Fruit fly (Drosophila melanogaster) whole organism, embryonic: Measurements from ENCODE around the gene CG5535.

Experiments used
- CG11085 ChIP-seq: fragments of 200-800 bp; sonication (Bioruptor generic); IDR thresholded peaks from 2 replicates; pipeline ENCODE4 v1.3.6; 2022; ENCODE audit warnings: missing biosample characterization, missing genetic modification characterization
- CG11456 ChIP-seq: fragments of 200-800 bp; sonication (Bioruptor generic); IDR thresholded peaks from 3 replicates; pipeline ENCODE4 v1.3.6; 2022; ENCODE audit warnings: missing biosample characterization, missing genetic modification characterization
- CG12391 ChIP-seq: fragments of 200-800 bp; sonication (Bioruptor generic); optimal IDR thresholded peaks from 3 replicates; lab custom pipeline; 2018; ENCODE audit warnings: missing biosample characterization, mild to moderate bottlenecking, missing genetic modification characterization, moderate library complexity
- CG13624 ChIP-seq: fragments of 200-800 bp; sonication (Bioruptor generic); optimal IDR thresholded peaks from 2 replicates; lab custom pipeline; 2016; ENCODE audit warnings: missing biosample characterization, missing genetic modification characterization
- CG14050 ChIP-seq: fragments of 200-800 bp; sonication (Bioruptor generic); IDR thresholded peaks from 3 replicates; pipeline ENCODE4 v1.3.6; 2022; ENCODE audit warnings: missing biosample characterization, missing genetic modification characterization
- CG14441 ChIP-seq: fragments of 200-800 bp; sonication (Bioruptor generic); IDR thresholded peaks from 2 replicates; pipeline ENCODE4 v1.3.6; 2022; ENCODE audit warnings: missing biosample characterization, missing genetic modification characterization
- CG15073 ChIP-seq: fragments of 200-800 bp; sonication (Bioruptor generic); optimal IDR thresholded peaks from 2 replicates; lab custom pipeline; 2016; ENCODE audit warnings: missing biosample characterization, missing genetic modification characterization
- CG15269 ChIP-seq: fragments of 200-800 bp; sonication (Bioruptor generic); optimal IDR thresholded peaks from 2 replicates; lab custom pipeline; 2018; ENCODE audit warnings: missing biosample characterization, mild to moderate bottlenecking, missing genetic modification characterization, moderate library complexity
- CG1603 ChIP-seq: fragments of 200-800 bp; sonication (Bioruptor generic); optimal IDR thresholded peaks from 2 replicates; lab custom pipeline; 2019; ENCODE audit warnings: missing biosample characterization, mild to moderate bottlenecking, missing genetic modification characterization, moderate library complexity
- CG16813 ChIP-seq: fragments of 200-800 bp; sonication (Bioruptor generic); IDR thresholded peaks from 3 replicates; pipeline ENCODE4 v1.3.6; 2022; ENCODE audit warnings: missing biosample characterization, missing genetic modification characterization; ENCODE audit not compliant: partially characterized antibody
- CG2116 ChIP-seq: fragments of 200-800 bp; sonication (Bioruptor generic); optimal IDR thresholded peaks from 3 replicates; lab custom pipeline; 2018; ENCODE audit warnings: missing biosample characterization, mild to moderate bottlenecking, missing genetic modification characterization
- CG2120 ChIP-seq: fragments of 200-800 bp; sonication (Bioruptor generic); optimal IDR thresholded peaks from 3 replicates; lab custom pipeline; 2016; ENCODE audit warnings: missing biosample characterization, missing genetic modification characterization
- CG32532 ChIP-seq: fragments of 200-800 bp; sonication (Bioruptor generic); IDR thresholded peaks from 2 replicates; pipeline ENCODE4 v1.3.6; 2022; ENCODE audit warnings: missing biosample characterization, missing genetic modification characterization
- CG3407 ChIP-seq: fragments of 200-800 bp; sonication (Bioruptor generic); optimal IDR thresholded peaks from 2 replicates; lab custom pipeline; 2018; ENCODE audit warnings: missing biosample characterization, mild to moderate bottlenecking, missing genetic modification characterization
- CG34422 ChIP-seq: fragments of 200-800 bp; sonication (Bioruptor generic); IDR thresholded peaks from 3 replicates; pipeline ENCODE4 v1.3.6; 2022; ENCODE audit warnings: missing biosample characterization, missing genetic modification characterization
- CG3726 ChIP-seq: fragments of 200-800 bp; sonication (Bioruptor generic); IDR thresholded peaks from 3 replicates; pipeline ENCODE4, ENCODE4 v1.3.6; 2022; ENCODE audit warnings: missing biosample characterization, missing genetic modification characterization
- CG9727 ChIP-seq: fragments of 200-800 bp; sonication (Bioruptor generic); optimal IDR thresholded peaks from 3 replicates; lab custom pipeline; 2017; ENCODE audit warnings: missing biosample characterization, mild to moderate bottlenecking, missing genetic modification characterization
- CG9876 ChIP-seq: fragments of 200-800 bp; sonication (Bioruptor generic); optimal IDR thresholded peaks from 2 replicates; lab custom pipeline; 2016; ENCODE audit warnings: missing biosample characterization, missing genetic modification characterization
- CTCF ChIP-seq: fragments of 200-800 bp; sonication (Bioruptor generic); optimal IDR thresholded peaks from 2 replicates; lab custom pipeline; 2017; ENCODE audit warnings: missing biosample characterization, mild to moderate bottlenecking, missing genetic modification characterization, moderate library complexity
- D ChIP-seq, 2 experiments: fragments of 200-800 bp in 1 of 2; fragments of >200 bp in 1 of 2; sonication (Bioruptor generic) in 1 of 2; optimal IDR thresholded peaks; 2 replicates in 1 of 2; 3 replicates in 1 of 2; lab custom pipeline; 2017; ENCODE audit warnings: mild to moderate bottlenecking in 1 of 2, missing biosample characterization in 1 of 2, missing genetic modification characterization in 1 of 2, missing genetic modification reagents in 1 of 2
- Deaf1 ChIP-seq: fragments of 200-800 bp; optimal IDR thresholded peaks from 3 replicates; lab custom pipeline; 2019; ENCODE audit warnings: missing biosample characterization, mild to moderate bottlenecking, missing genetic modification characterization, moderate library complexity
- Dip2 ChIP-seq: fragments of 200-800 bp; sonication (Bioruptor generic); IDR thresholded peaks from 2 replicates; pipeline ENCODE4 v1.3.6; 2022; ENCODE audit warnings: missing biosample characterization, missing genetic modification characterization
- Fer2 ChIP-seq: fragments of 200-800 bp; sonication (Bioruptor generic); optimal IDR thresholded peaks from 2 replicates; lab custom pipeline; 2018; ENCODE audit warnings: missing biosample characterization, mild to moderate bottlenecking, missing genetic modification characterization, moderate library complexity
- Fer3 ChIP-seq: fragments of 200-800 bp; sonication (Bioruptor generic); optimal IDR thresholded peaks from 2 replicates; lab custom pipeline; 2018; ENCODE audit warnings: missing biosample characterization, mild to moderate bottlenecking, missing genetic modification characterization, moderate library complexity
- Jarid2 ChIP-seq: fragments of 200-800 bp; sonication (Bioruptor generic); optimal IDR thresholded peaks from 3 replicates; lab custom pipeline; 2017; ENCODE audit warnings: mild to moderate bottlenecking, missing biosample characterization, missing genetic modification reagents, missing genetic modification characterization
- Lhr ChIP-seq: fragments of 200-800 bp; sonication (Bioruptor generic); optimal IDR thresholded peaks from 3 replicates; lab custom pipeline; 2017; ENCODE audit warnings: mild to moderate bottlenecking, missing biosample characterization, missing genetic modification reagents, missing genetic modification characterization
- MBD-R2 ChIP-seq: fragments of 200-800 bp; sonication (Bioruptor generic); IDR thresholded peaks from 2 replicates; pipeline ENCODE4 v1.3.6; 2022; ENCODE audit warnings: missing biosample characterization, missing genetic modification characterization
- Myb ChIP-seq: fragments of 200-800 bp; sonication (Bioruptor generic); optimal IDR thresholded peaks from 2 replicates; lab custom pipeline; 2016; ENCODE audit warnings: missing biosample characterization, missing genetic modification characterization
- NC2α ChIP-seq: fragments of 200-800 bp; sonication (Bioruptor generic); optimal IDR thresholded peaks from 2 replicates; lab custom pipeline; 2016; ENCODE audit warnings: missing biosample characterization, missing genetic modification characterization
- NC2β ChIP-seq: fragments of 200-800 bp; sonication (Bioruptor generic); optimal IDR thresholded peaks from 2 replicates; lab custom pipeline; 2016; ENCODE audit warnings: missing biosample characterization, missing genetic modification characterization
- Nf-YB ChIP-seq: fragments of 200-800 bp; sonication (Bioruptor generic); optimal IDR thresholded peaks from 3 replicates; lab custom pipeline; 2019; ENCODE audit warnings: missing biosample characterization, mild to moderate bottlenecking, missing genetic modification characterization, moderate library complexity
- Scr ChIP-seq: fragments of 200-800 bp; sonication (Bioruptor generic); IDR thresholded peaks from 2 replicates; pipeline ENCODE4 v1.3.6; 2022; ENCODE audit warnings: missing biosample characterization, missing genetic modification characterization; ENCODE audit not compliant: partially characterized antibody
- ato ChIP-seq: fragments of 200-800 bp; sonication (Bioruptor generic); IDR thresholded peaks from 2 replicates; pipeline ENCODE4 v1.3.6; 2022; ENCODE audit warnings: missing biosample characterization, missing genetic modification characterization; ENCODE audit not compliant: partially characterized antibody
- cas ChIP-seq: fragments of 200-800 bp; sonication (Bioruptor generic); IDR thresholded peaks from 2 replicates; pipeline ENCODE4 v1.3.6; 2022; ENCODE audit warnings: missing biosample characterization, missing genetic modification characterization
- chn ChIP-seq: fragments of 200-800 bp; sonication (Bioruptor generic); optimal IDR thresholded peaks from 2 replicates; lab custom pipeline; 2016; ENCODE audit warnings: missing biosample characterization, missing genetic modification characterization
- fd3F ChIP-seq: fragments of 200-800 bp; sonication (Bioruptor generic); optimal IDR thresholded peaks from 2 replicates; lab custom pipeline; 2018; ENCODE audit warnings: missing biosample characterization, mild to moderate bottlenecking, missing genetic modification characterization, moderate library complexity
- fu2 ChIP-seq: fragments of 200-800 bp; sonication (Bioruptor generic); optimal IDR thresholded peaks from 2 replicates; lab custom pipeline; 2016; ENCODE audit warnings: missing biosample characterization, missing genetic modification characterization
- gro ChIP-seq: fragments of 200-800 bp; sonication (Bioruptor generic); optimal IDR thresholded peaks from 2 replicates; lab custom pipeline; 2016; ENCODE audit warnings: missing biosample characterization, missing genetic modification characterization
- gt ChIP-seq: fragments of 200-800 bp; sonication (Bioruptor generic); IDR thresholded peaks from 2 replicates; pipeline ENCODE4 v1.3.6; 2022; ENCODE audit warnings: missing biosample characterization, missing genetic modification characterization
- maf-S ChIP-seq: fragments of 200-800 bp; sonication (Bioruptor generic); optimal IDR thresholded peaks from 2 replicates; lab custom pipeline; 2016; ENCODE audit warnings: missing biosample characterization, missing genetic modification characterization
- pum ChIP-seq: fragments of 200-800 bp; sonication (Bioruptor generic); optimal IDR thresholded peaks from 2 replicates; lab custom pipeline; 2016; ENCODE audit warnings: missing biosample characterization, missing genetic modification characterization
- salm ChIP-seq: fragments of 200-800 bp; sonication (Bioruptor generic); optimal IDR thresholded peaks from 2 replicates; lab custom pipeline; 2018; ENCODE audit warnings: missing biosample characterization, mild to moderate bottlenecking, missing genetic modification characterization
- scrt ChIP-seq: fragments of 200-800 bp; sonication (Bioruptor generic); optimal IDR thresholded peaks from 2 replicates; lab custom pipeline; 2018; ENCODE audit warnings: missing biosample characterization, mild to moderate bottlenecking, missing genetic modification characterization, moderate library complexity
- seq ChIP-seq: fragments of 200-800 bp; sonication (Bioruptor generic); IDR thresholded peaks from 2 replicates; pipeline ENCODE4 v1.3.6; 2022; ENCODE audit warnings: missing biosample characterization, missing genetic modification characterization
- sisA ChIP-seq: fragments of 200-800 bp; sonication (Bioruptor generic); IDR thresholded peaks from 2 replicates; pipeline ENCODE4 v1.3.6; 2022; ENCODE audit warnings: missing biosample characterization, missing genetic modification characterization
- so ChIP-seq: fragments of 200-800 bp; sonication (Bioruptor generic); IDR thresholded peaks from 3 replicates; pipeline ENCODE4 v1.3.6; 2022; ENCODE audit warnings: missing biosample characterization, missing genetic modification characterization
- trem ChIP-seq: fragments of 200-800 bp; optimal IDR thresholded peaks from 3 replicates; lab custom pipeline; 2019; ENCODE audit warnings: missing biosample characterization, mild to moderate bottlenecking, missing genetic modification characterization, moderate library complexity
- usp ChIP-seq: fragments of >200 bp; optimal IDR thresholded peaks from 2 replicates; lab custom pipeline; 2017; ENCODE audit warnings: missing biosample characterization, missing genetic modification characterization
- vvl ChIP-seq: fragments of 200-800 bp; sonication (Bioruptor generic); IDR thresholded peaks from 2 replicates; pipeline ENCODE4 v1.3.6; 2022; ENCODE audit warnings: missing biosample characterization, missing genetic modification characterization
- yki ChIP-seq: fragments of >200 bp; optimal IDR thresholded peaks from 3 replicates; lab custom pipeline; 2018
- z ChIP-seq: fragments of 200-800 bp; sonication (Bioruptor generic); IDR thresholded peaks from 3 replicates; pipeline ENCODE4 v1.3.6; 2022; ENCODE audit warnings: missing biosample characterization, missing genetic modification characterization

The CG5535 gene

dm6 chr3L:17849517-17849916 is 7.1 kb downstream of the CG5535 start, which contains the start of gene TrpRS-m (continued):
- TF ChIP-seq Myb (GFP tag; lab: Kevin White, UChicago): peak; percentile 30
- TF ChIP-seq CG12391 (tag; lab: Kevin White, UChicago): peak; percentile 23
- no peak for TF ChIP-seq z (GFP tag; lab: Robert Waterston, UW)
- TF ChIP-seq CG34422: peak; percentile 77; the same call in 1 of the 3 replicates

DNA sequence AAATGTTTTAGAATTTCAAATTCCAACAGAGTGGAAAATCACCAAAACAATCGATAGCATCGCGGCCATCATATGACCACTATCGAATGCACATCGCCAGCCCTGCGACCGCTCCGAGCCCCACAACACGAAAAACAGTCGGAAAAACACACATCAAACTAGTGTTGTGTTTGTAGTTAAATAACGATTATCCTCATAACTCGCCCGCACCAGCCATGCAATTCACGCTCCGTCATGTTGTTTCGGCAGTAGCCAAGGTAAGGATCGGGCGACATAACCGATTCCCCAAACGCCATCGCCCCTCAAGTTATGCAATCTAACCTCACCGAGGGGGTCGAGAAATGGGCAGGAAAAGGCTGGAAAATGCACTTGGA is 9.6 kb downstream of the CG5535 start:
- TF ChIP-seq CG11085 (GFP tag; lab: Robert Waterston, UW) (peak; percentile 24; the same call in 1 of the 2 replicates), CG11456 (GFP tag; lab: Robert Waterston, UW) (no peak), CG16813 (peak; percentile 67), CG14441 (no peak), usp (GFP tag; lab: Kevin White, UChicago) (no peak), so (GFP tag; lab: Robert Waterston, UW) (no peak), vvl (GFP tag; lab: Robert Waterston, UW) (no peak; the same call in 1 of the 2 replicates), CG9727 (GFP tag; lab: Kevin White, UChicago) (no peak), Deaf1 (peak; percentile 36), fu2 (GFP tag; lab: Kevin White, UChicago) (peak; percentile 30), Fer2 (tag; lab: Kevin White, UChicago) (no peak), fd3F (GFP tag; lab: Kevin White, UChicago) (no peak), ato (GFP tag; lab: Robert Waterston, UW) (peak; percentile 71), chn (GFP tag; lab: Kevin White, UChicago) (peak; percentile 29), Dip2 (no peak), CG32532 (GFP tag; lab: Robert Waterston, UW) (peak; percentile 32), CG15073 (GFP tag; lab: Kevin White, UChicago) (no peak), NC2α (GFP tag; lab: Kevin White, UChicago) (no peak), CG1603 (tag; lab: Kevin White, UChicago) (no peak), NC2β (GFP tag; lab: Kevin White, UChicago) (no peak), scrt (GFP tag; lab: Kevin White, UChicago) (no peak), gro (GFP tag; lab: Kevin White, UChicago) (no peak), pum (no peak), CG15269 (tag; lab: Kevin White, UChicago) (no peak), MBD-R2 (GFP tag; lab: Robert Waterston, UW) (peak; percentile 29; the same call in 1 of the 2 replicates), salm (tag; lab: Kevin White, UChicago) (no peak), CG3407 (GFP tag; lab: Kevin White, UChicago) (no peak), gt (GFP tag; lab: Robert Waterston, UW) (no peak), yki (lab: Kevin White, UChicago) (no peak), Jarid2 (no peak), CG2116 (GFP tag; lab: Kevin White, UChicago) (no peak), cas (no peak), CG9876 (GFP tag; lab: Kevin White, UChicago) (no peak), Scr (GFP tag; lab: Robert Waterston, UW) (peak; percentile 74), CG14050 (GFP tag; lab: Robert Waterston, UW) (no peak), CTCF (no peak), CG2120 (GFP tag; lab: Kevin White, UChicago) (no peak), seq (GFP tag; lab: Robert Waterston, UW) (no peak), CG13624 (GFP tag; lab: Kevin White, UChicago) (no peak), maf-S (no peak), sisA (GFP tag; lab: Robert Waterston, UW) (peak; percentile 11; the same call in 1 of the 2 replicates), Nf-YB (GFP tag; lab: Kevin White, UChicago) (no peak), Fer3 (tag; lab: Kevin White, UChicago) (no peak), D (optimal IDR thresholded peaks at IDR 0.05; lab: Kevin White, UChicago) (no peak), D (GFP tag; optimal IDR thresholded peaks at IDR 0.05; lab: Kevin White, UChicago) (no peak), trem (tag; lab: Kevin White, UChicago) (no peak), Lhr (GFP tag; lab: Kevin White, UChicago) (no peak), CG3726 (GFP tag; lab: Robert Waterston, UW) (no peak)
